Worm (Caenorhabditis elegans): ENCODE results near the gene ZK688.7.

ZK688.7 gene

DNA sequence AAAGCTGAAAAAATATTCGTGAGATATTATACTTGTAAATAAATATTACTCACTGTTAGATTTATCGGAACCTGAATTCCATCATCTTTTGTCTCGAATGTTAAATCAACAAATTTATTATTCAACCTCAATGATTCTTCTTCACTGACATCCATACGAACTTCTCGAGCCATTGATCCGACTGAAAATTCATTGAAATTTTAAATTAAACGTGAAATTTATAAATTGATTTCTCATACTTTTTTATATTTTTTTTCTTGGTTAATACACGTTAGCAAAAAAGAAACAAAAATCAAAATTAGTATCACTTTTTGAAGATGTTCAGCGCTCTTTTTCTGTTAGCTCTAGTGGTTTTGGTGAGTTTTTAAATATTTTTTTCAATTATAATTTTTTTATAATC, 8.4 kb upstream of the ZK688.7 start, which contains the start of gene C29E4.14 (continued):
- TF ChIP-seq lin-35 (GFP tag; optimal IDR thresholded peaks at IDR 0.05): no peak

DNA sequence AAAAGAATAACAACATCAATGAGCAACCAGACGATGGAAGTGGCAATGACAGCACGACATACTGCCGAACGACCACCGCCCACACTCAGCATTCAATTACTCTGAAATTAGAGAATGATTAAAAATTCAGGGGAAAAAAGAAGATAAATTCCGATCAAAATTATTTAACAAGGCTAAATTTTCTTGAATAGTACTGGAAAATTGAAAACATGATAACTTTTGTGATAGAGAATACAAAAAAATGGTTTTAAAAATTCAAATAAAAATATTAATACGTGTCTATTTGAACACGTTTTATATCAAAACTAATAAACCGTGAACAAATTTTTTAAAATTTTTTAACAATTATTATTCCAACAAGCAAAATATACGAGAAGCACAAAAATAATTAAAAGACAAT, 6.2 kb upstream of the ZK688.7 start, which contains the start of gene gly-3:
Gene gly-3 (minus strand): TSS at position 101 of the 400 bp plus-strand sequence.
- no peak for TF ChIP-seq egl-13 (tag; optimal IDR thresholded peaks at IDR 0.05)
- no peak for TF ChIP-seq ceh-88 (GFP tag; IDR thresholded peaks at IDR 0.05)
- no peak for TF ChIP-seq efl-1 (optimal IDR thresholded peaks at IDR 0.05)
- TF ChIP-seq efl-1 (GFP tag; optimal IDR thresholded peaks at IDR 0.05 in 1 of 2): no peak
- TF ChIP-seq nhr-12 (tag; optimal IDR thresholded peaks at IDR 0.05): no peak
- TF ChIP-seq lin-13 (GFP tag; optimal IDR thresholded peaks at IDR 0.05): no peak
- TF ChIP-seq sup-37 (GFP tag; optimal IDR thresholded peaks at IDR 0.05): no peak
- TF ChIP-seq grh-1 (GFP tag; IDR thresholded peaks at IDR 0.05): no peak
- TF ChIP-seq nhr-90 (tag; optimal IDR thresholded peaks at IDR 0.05; ENCODE audit: poor library complexity): no peak
- TF ChIP-seq nhr-76 (tag; optimal IDR thresholded peaks at IDR 0.05): no peak
- no peak for TF ChIP-seq nhr-47 (tag; optimal IDR thresholded peaks at IDR 0.05)
- TF ChIP-seq dpl-1 (GFP tag; optimal IDR thresholded peaks at IDR 0.05): no peak
- TF ChIP-seq mep-1 (tag; optimal IDR thresholded peaks at IDR 0.05): no peak
- no peak for TF ChIP-seq snpc-4 (tag; optimal IDR thresholded peaks at IDR 0.05)
- TF ChIP-seq fkh-8 (tag; optimal IDR thresholded peaks at IDR 0.05): no peak
- no peak for TF ChIP-seq ceh-90 (tag; optimal IDR thresholded peaks at IDR 0.05)
- no peak for TF ChIP-seq unc-30 (tag; optimal IDR thresholded peaks at IDR 0.05)
- no peak for TF ChIP-seq alr-1 (tag; optimal IDR thresholded peaks at IDR 0.05; ENCODE audit: borderline replicate concordance)
- TF ChIP-seq unc-98 (GFP tag; IDR thresholded peaks at IDR 0.05): no peak
- no peak for TF ChIP-seq nhr-20 (tag; optimal IDR thresholded peaks at IDR 0.05)
- TF ChIP-seq hlh-17 (GFP tag; optimal IDR thresholded peaks at IDR 0.05; ENCODE audit: borderline replicate concordance): no peak

DNA sequence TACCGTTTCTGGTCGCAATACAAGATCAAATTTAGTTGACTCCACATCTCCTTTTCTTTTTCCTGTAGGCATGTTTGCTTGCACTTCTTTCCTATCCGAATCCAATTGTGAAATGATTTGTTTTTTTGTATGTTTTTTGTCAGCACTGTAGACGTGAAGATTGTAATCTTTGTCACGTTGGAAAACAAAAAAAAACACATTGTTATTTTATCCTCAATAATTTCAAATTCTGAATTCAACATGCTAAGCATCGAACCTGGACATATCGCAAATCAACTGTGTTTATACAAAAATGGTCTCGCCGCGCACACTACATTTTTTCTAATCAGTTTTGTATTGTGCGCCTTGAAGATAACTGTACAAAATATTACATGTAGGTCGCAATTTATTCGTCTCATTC, 2.1 kb upstream of the ZK688.7 start, which contains the start of gene ZK688.12:
Gene ZK688.12 (minus strand): TSS at position 101 of the 400 bp plus-strand sequence.
- TF ChIP-seq fos-1 (tag; optimal IDR thresholded peaks at IDR 0.05): no peak
- TF ChIP-seq C16A3.4 (tag; optimal IDR thresholded peaks at IDR 0.05): no peak
- TF ChIP-seq isw-1 (GFP tag; IDR thresholded peaks at IDR 0.05): no peak
- no peak for TF ChIP-seq blmp-1 (tag; optimal IDR thresholded peaks at IDR 0.05)
- TF ChIP-seq nhr-90 (tag; optimal IDR thresholded peaks at IDR 0.05; ENCODE audit: poor library complexity): no peak
- TF ChIP-seq zag-1 (tag; optimal IDR thresholded peaks at IDR 0.05): no peak

DNA sequence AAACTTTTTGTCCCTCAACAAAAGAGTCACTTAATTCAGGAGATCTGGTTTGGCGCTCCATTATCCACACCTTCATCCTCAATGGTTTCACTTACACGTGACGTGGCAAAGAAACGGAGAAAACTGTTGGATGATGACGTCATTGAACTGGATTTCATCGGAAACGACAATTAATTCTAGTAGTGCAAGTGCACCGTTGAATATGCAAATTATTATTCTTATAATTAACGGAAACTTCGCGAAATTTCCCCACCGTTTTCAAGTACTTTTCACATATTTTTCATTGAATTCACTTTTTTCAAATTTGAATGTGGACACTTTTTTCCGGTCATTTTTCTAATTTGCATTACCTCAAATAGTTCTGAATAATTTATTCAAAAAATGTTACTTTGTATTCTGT, 2.2 kb downstream of the ZK688.7 start, which contains the start of gene ZK688.1:
Gene ZK688.1 (plus strand): TSS at position 301 of the 400 bp plus-strand sequence.
- no peak for TF ChIP-seq snu-23 (GFP tag; optimal IDR thresholded peaks at IDR 0.05)
- TF ChIP-seq efl-1 (optimal IDR thresholded peaks at IDR 0.05): no peak
- TF ChIP-seq efl-1 (GFP tag; optimal IDR thresholded peaks at IDR 0.05 in 1 of 2): peak in 1 of 2 experiments; percentile 52

DNA sequence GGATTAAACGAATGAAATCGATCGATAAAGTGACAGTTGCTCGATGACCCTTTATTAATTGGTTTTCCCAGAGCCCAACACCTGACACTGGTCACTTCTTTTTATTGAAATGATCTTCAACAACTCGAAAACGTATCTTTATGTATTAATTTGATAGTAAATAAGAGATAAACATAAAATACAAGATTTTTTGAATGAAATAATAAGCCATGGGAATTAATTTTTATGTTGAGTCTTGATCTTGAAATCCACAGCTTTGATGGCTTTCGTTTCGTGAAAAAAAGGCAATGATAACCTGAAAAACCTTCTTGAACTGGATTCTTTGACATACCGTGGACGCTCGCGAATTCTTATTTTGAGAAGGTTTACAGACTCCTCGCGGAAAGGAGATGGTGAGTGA, 3.9 kb downstream of the ZK688.7 start, which contains the start of gene pcp-5:
Gene pcp-5 (minus strand): TSS at position 101 of the 400 bp plus-strand sequence.
- TF ChIP-seq nhr-71 (tag; optimal IDR thresholded peaks at IDR 0.05) (peak; percentile 36), rnt-1 (tag; optimal IDR thresholded peaks at IDR 0.05) (peak; percentile 48), elt-3 (tag; optimal IDR thresholded peaks at IDR 0.05) (no peak)

DNA sequence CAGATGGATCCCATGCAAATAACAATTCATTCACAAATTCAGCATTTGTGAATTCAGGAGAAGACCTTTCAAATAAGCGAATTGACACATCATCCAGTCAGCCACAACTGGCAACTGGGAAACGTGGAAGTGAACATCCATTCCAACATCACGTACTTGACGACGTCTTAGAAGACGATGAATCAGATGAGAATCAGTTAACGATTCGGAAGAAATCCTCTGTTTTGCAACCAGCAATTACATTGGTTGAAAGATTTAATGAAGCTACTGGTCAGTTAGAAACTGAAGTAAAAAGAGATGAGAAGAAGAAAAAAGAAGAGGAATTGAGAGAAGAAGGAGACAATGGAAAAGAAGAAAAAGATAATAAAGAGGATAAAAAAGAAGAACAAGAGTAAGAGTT, 8.0 kb downstream of the ZK688.7 start:
- TF ChIP-seq nhr-84 (tag; optimal IDR thresholded peaks at IDR 0.05) (no peak), mdl-1 (tag; optimal IDR thresholded peaks at IDR 0.05) (no peak), unc-62 (GFP tag; optimal IDR thresholded peaks at IDR 0.05) (no peak), swsn-7 (tag; optimal IDR thresholded peaks at IDR 0.05) (no peak), C04F5.9 (tag; optimal IDR thresholded peaks at IDR 0.05) (no peak), ceh-63 (GFP tag; optimal IDR thresholded peaks at IDR 0.05) (no peak), sptf-1 (tag; optimal IDR thresholded peaks at IDR 0.05) (no peak), hpl-2 (GFP tag; optimal IDR thresholded peaks at IDR 0.05) (no peak), fkh-10 (GFP tag; optimal IDR thresholded peaks at IDR 0.05) (no peak), unc-30 (tag; optimal IDR thresholded peaks at IDR 0.05) (no peak), elt-2 (tag; optimal IDR thresholded peaks at IDR 0.05) (no peak)
